Worm (Caenorhabditis elegans): ENCODE results near the gene abf-4.

DNA sequence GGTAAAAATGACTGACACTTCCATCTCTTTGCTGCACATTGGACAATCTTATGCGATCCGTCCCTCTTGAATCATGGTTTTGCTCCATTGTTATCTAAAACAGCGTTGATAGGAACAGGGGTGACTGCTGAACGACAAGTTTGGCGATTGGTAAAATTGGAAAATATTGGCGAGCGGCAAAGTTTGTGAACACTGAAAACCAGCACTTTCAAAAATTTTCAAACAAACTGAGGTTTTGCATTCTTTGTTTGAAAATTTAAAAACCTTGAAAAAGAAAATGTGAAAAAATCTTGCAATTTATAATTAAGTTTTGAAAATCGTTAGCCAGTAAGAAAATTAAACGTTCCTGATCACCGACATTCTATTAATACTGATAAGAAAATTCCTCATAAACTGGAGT lies 8.3 kb upstream of the abf-4 start, which contains the start of gene F26F2.3:
- TF ChIP-seq nhr-237 (tag; optimal IDR thresholded peaks at IDR 0.05) (no peak), ceh-43 (GFP tag; optimal IDR thresholded peaks at IDR 0.05) (no peak), ztf-11 (tag; optimal IDR thresholded peaks at IDR 0.05) (no peak), nhr-12 (tag; optimal IDR thresholded peaks at IDR 0.05) (no peak), unc-62 (GFP tag; optimal IDR thresholded peaks at IDR 0.05) (no peak), cnd-1 (tag; optimal IDR thresholded peaks at IDR 0.05) (no peak), elt-1 (tag; optimal IDR thresholded peaks at IDR 0.05; ENCODE audit: borderline replicate concordance, insufficient read depth) (no peak), drap-1 (GFP tag; optimal IDR thresholded peaks at IDR 0.05) (no peak), blmp-1 (tag; optimal IDR thresholded peaks at IDR 0.05) (no peak), M03D4.4 (tag; optimal IDR thresholded peaks at IDR 0.05) (no peak), nhr-28 (tag; optimal IDR thresholded peaks at IDR 0.05) (no peak), lin-13 (tag; optimal IDR thresholded peaks at IDR 0.05) (no peak), unc-39 (tag; optimal IDR thresholded peaks at IDR 0.05) (no peak), snpc-4 (tag; optimal IDR thresholded peaks at IDR 0.05) (no peak)

All from whole organism, mixed stage, embryonic.